Worm (Caenorhabditis elegans) whole organism, mixed stage, embryonic: ENCODE results near the gene C39B5.5.

Experiments
- bed-3 ChIP-seq: fragments of 200-800 bp; sonication (Bioruptor generic); optimal IDR thresholded peaks from 3 replicates; lab custom pipeline; 2018; ENCODE audit warnings: mild to moderate bottlenecking, missing genetic modification characterization, moderate library complexity, missing compliant biosample characterization
- elt-1 ChIP-seq: sonication (generic microtip); optimal IDR thresholded peaks from 2 replicates; lab custom pipeline; 2017; ENCODE audit warnings: missing genetic modification characterization, mild to moderate bottlenecking, missing compliant biosample characterization, antibody characterized with exemption, moderate library complexity, borderline replicate concordance; ENCODE audit not compliant: insufficient read depth
- flh-1 ChIP-seq: fragments of 200-800 bp; sonication (Bioruptor generic); optimal IDR thresholded peaks from 2 replicates; lab custom pipeline; 2018; ENCODE audit warnings: mild to moderate bottlenecking, missing genetic modification characterization, moderate library complexity, missing compliant biosample characterization
- lsy-2 ChIP-seq: fragments of 150-350 bp; optimal IDR thresholded peaks from 2 replicates; lab custom pipeline; 2014; ENCODE audit warnings: missing biosample characterization, missing genetic modification characterization
- mab-5 ChIP-seq: fragments of 150-350 bp; optimal IDR thresholded peaks from 2 replicates; lab custom pipeline; 2014; ENCODE audit warnings: missing biosample characterization, missing genetic modification characterization
- mep-1 ChIP-seq: fragments of 150-350 bp; optimal IDR thresholded peaks from 2 replicates; lab custom pipeline; 2017; ENCODE audit warnings: missing biosample characterization, missing genetic modification reagents, missing genetic modification characterization, inconsistent platforms
- nhr-12 ChIP-seq: fragments of 150-350 bp; optimal IDR thresholded peaks from 2 replicates; lab custom pipeline; 2014; ENCODE audit warnings: missing biosample characterization, missing genetic modification characterization
- nhr-2 ChIP-seq: fragments of 150-350 bp; optimal IDR thresholded peaks from 2 replicates; lab custom pipeline; 2014; ENCODE audit warnings: missing biosample characterization, missing genetic modification characterization
- nhr-28 ChIP-seq: fragments of 150-350 bp; optimal IDR thresholded peaks from 2 replicates; lab custom pipeline; 2014; ENCODE audit warnings: missing biosample characterization, missing genetic modification characterization
- pha-4 ChIP-seq: fragments of 150-350 bp; optimal IDR thresholded peaks from 2 replicates; lab custom pipeline; 2018; ENCODE audit warnings: missing biosample characterization, missing genetic modification reagents, missing genetic modification characterization
- snpc-4 ChIP-seq: fragments of 150-350 bp; optimal IDR thresholded peaks from 2 replicates; lab custom pipeline; 2014; ENCODE audit warnings: missing biosample characterization, missing genetic modification characterization
- sptf-1 ChIP-seq: sonication (generic microtip); optimal IDR thresholded peaks from 2 replicates; lab custom pipeline; 2017; ENCODE audit warnings: mild to moderate bottlenecking, missing genetic modification characterization, moderate library complexity, missing compliant biosample characterization
- unc-39 ChIP-seq: fragments of 150-350 bp; optimal IDR thresholded peaks from 2 replicates; lab custom pipeline; 2014; ENCODE audit warnings: missing biosample characterization, missing genetic modification characterization

ce11 chrIII:2253027-2253499 is 45.1 kb downstream of the C39B5.5 start, which contains the start of gene fbxa-73:
- TF ChIP-seq sptf-1 (tag; lab: Kevin White, UChicago) (no peak), unc-39 (no peak), lsy-2 (no peak), nhr-2 (tag; lab: Kevin White, UChicago) (no peak), nhr-12 (tag; lab: Kevin White, UChicago) (no peak), mab-5 (tag; lab: Kevin White, UChicago) (no peak), bed-3 (GFP tag; lab: Kevin White, UChicago) (no peak), snpc-4 (tag; lab: Kevin White, UChicago) (no peak), nhr-28 (tag; lab: Kevin White, UChicago) (no peak), flh-1 (no peak), pha-4 (no peak), mep-1 (no peak), elt-1 (tag; lab: Kevin White, UChicago) (no peak)
